Worm (Caenorhabditis elegans) whole organism, mixed stage, embryonic: ENCODE results near the gene cpt-2.

Source experiments
- bed-3 ChIP-seq: fragments of 200-800 bp; sonication (Bioruptor generic); optimal IDR thresholded peaks from 3 replicates; lab custom pipeline; 2018; ENCODE audit warnings: mild to moderate bottlenecking, missing genetic modification characterization, moderate library complexity, missing compliant biosample characterization
- blmp-1 ChIP-seq: fragments of 150-350 bp; optimal IDR thresholded peaks from 2 replicates; lab custom pipeline; 2014; ENCODE audit warnings: missing biosample characterization, missing genetic modification characterization
- ceh-39 ChIP-seq: fragments of 150-350 bp; optimal IDR thresholded peaks from 2 replicates; lab custom pipeline; 2014; ENCODE audit warnings: missing biosample characterization, missing genetic modification characterization
- ceh-43 ChIP-seq: fragments of 200-800 bp; sonication (Bioruptor generic); optimal IDR thresholded peaks from 2 replicates; lab custom pipeline; 2018; ENCODE audit warnings: mild to moderate bottlenecking, missing genetic modification characterization, moderate library complexity, missing compliant biosample characterization
- ceh-83 ChIP-seq: fragments of 200-800 bp; sonication (Bioruptor generic); optimal IDR thresholded peaks from 2 replicates; lab custom pipeline; 2018; ENCODE audit warnings: mild to moderate bottlenecking, missing genetic modification characterization, missing compliant biosample characterization
- ces-1 ChIP-seq: fragments of 150-350 bp; optimal IDR thresholded peaks from 2 replicates; lab custom pipeline; 2014; ENCODE audit warnings: missing biosample characterization, missing genetic modification reagents, missing genetic modification characterization
- cnd-1 ChIP-seq: fragments of 200-800 bp; sonication (Bioruptor generic); optimal IDR thresholded peaks from 2 replicates; lab custom pipeline; 2018; ENCODE audit warnings: mild to moderate bottlenecking, missing genetic modification characterization, missing compliant biosample characterization
- drap-1 ChIP-seq: fragments of 200-800 bp; sonication (Bioruptor generic); optimal IDR thresholded peaks from 3 replicates; lab custom pipeline; 2018; ENCODE audit warnings: mild to moderate bottlenecking, missing genetic modification characterization, missing compliant biosample characterization
- elt-1 ChIP-seq: sonication (generic microtip); optimal IDR thresholded peaks from 2 replicates; lab custom pipeline; 2017; ENCODE audit warnings: missing genetic modification characterization, mild to moderate bottlenecking, missing compliant biosample characterization, antibody characterized with exemption, moderate library complexity, borderline replicate concordance; ENCODE audit not compliant: insufficient read depth
- elt-3 ChIP-seq: fragments of 150-350 bp; optimal IDR thresholded peaks from 2 replicates; lab custom pipeline; 2014; ENCODE audit warnings: missing biosample characterization, missing genetic modification characterization
- ham-2 ChIP-seq: fragments of 200-800 bp; sonication (Bioruptor generic); optimal IDR thresholded peaks from 2 replicates; lab custom pipeline; 2018; ENCODE audit warnings: mild to moderate bottlenecking, missing genetic modification characterization, missing compliant biosample characterization
- lin-13 ChIP-seq: fragments of 150-350 bp; optimal IDR thresholded peaks from 2 replicates; lab custom pipeline; 2014; ENCODE audit warnings: missing biosample characterization, missing genetic modification characterization
- mab-5 ChIP-seq: fragments of 150-350 bp; optimal IDR thresholded peaks from 2 replicates; lab custom pipeline; 2014; ENCODE audit warnings: missing biosample characterization, missing genetic modification characterization
- mls-2 ChIP-seq: sonication (generic microtip); optimal IDR thresholded peaks from 2 replicates; lab custom pipeline; 2016; ENCODE audit warnings: mild to moderate bottlenecking, missing genetic modification characterization, moderate library complexity, missing compliant biosample characterization
- nhr-12 ChIP-seq: fragments of 150-350 bp; optimal IDR thresholded peaks from 2 replicates; lab custom pipeline; 2014; ENCODE audit warnings: missing biosample characterization, missing genetic modification characterization
- nhr-2 ChIP-seq: fragments of 150-350 bp; optimal IDR thresholded peaks from 2 replicates; lab custom pipeline; 2014; ENCODE audit warnings: missing biosample characterization, missing genetic modification characterization
- nhr-237 ChIP-seq: fragments of 150-350 bp; optimal IDR thresholded peaks from 2 replicates; lab custom pipeline; 2014; ENCODE audit warnings: missing biosample characterization, missing genetic modification characterization
- nhr-28 ChIP-seq: fragments of 150-350 bp; optimal IDR thresholded peaks from 2 replicates; lab custom pipeline; 2014; ENCODE audit warnings: missing biosample characterization, missing genetic modification characterization
- pha-4 ChIP-seq: fragments of 150-350 bp; optimal IDR thresholded peaks from 2 replicates; lab custom pipeline; 2018; ENCODE audit warnings: missing biosample characterization, missing genetic modification reagents, missing genetic modification characterization
- snpc-4 ChIP-seq: fragments of 150-350 bp; optimal IDR thresholded peaks from 2 replicates; lab custom pipeline; 2014; ENCODE audit warnings: missing biosample characterization, missing genetic modification characterization
- sptf-1 ChIP-seq: sonication (generic microtip); optimal IDR thresholded peaks from 2 replicates; lab custom pipeline; 2017; ENCODE audit warnings: mild to moderate bottlenecking, missing genetic modification characterization, moderate library complexity, missing compliant biosample characterization
- tbx-8 ChIP-seq: fragments of 200-800 bp; sonication (Bioruptor generic); optimal IDR thresholded peaks from 2 replicates; lab custom pipeline; 2018; ENCODE audit warnings: mild to moderate bottlenecking, missing genetic modification characterization, moderate library complexity, missing compliant biosample characterization
- unc-120 ChIP-seq: sonication (generic microtip); optimal IDR thresholded peaks from 2 replicates; lab custom pipeline; 2017; ENCODE audit warnings: missing genetic modification characterization, missing compliant biosample characterization; ENCODE audit not compliant: poor library complexity, severe bottlenecking
- unc-39 ChIP-seq: fragments of 150-350 bp; optimal IDR thresholded peaks from 2 replicates; lab custom pipeline; 2014; ENCODE audit warnings: missing biosample characterization, missing genetic modification characterization
- unc-62 ChIP-seq: fragments of 150-350 bp; optimal IDR thresholded peaks from 2 replicates; lab custom pipeline; 2014; ENCODE audit warnings: missing biosample characterization, missing genetic modification reagents, missing genetic modification characterization
- zip-8 ChIP-seq: fragments of 150-350 bp; optimal IDR thresholded peaks from 2 replicates; lab custom pipeline; 2014; ENCODE audit warnings: missing biosample characterization, missing genetic modification characterization
- ztf-11 ChIP-seq: fragments of 150-350 bp; optimal IDR thresholded peaks from 2 replicates; lab custom pipeline; 2014; ENCODE audit warnings: missing biosample characterization, missing genetic modification characterization

cpt-2 gene

DNA sequence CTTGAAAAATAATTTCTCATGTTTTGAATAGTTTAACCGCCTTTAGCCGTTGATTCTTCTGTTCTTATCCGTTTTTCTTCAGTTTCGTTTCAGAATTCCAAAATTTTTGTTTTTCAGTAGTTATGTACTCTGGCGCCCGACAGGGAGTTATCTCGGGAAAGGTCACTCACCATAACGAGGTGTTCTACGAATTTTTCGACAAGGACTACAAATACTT lies 36.3 kb upstream of the cpt-2 start, which contains the start of gene F01G4.4:
F01G4.4 (plus strand) TSS at position 118 of the 217 bp plus-strand sequence.
- TF ChIP-seq pha-4 (tag; lab: Kevin White, UChicago): no peak
- no peak for TF ChIP-seq ztf-11 (tag; lab: Kevin White, UChicago)

DNA sequence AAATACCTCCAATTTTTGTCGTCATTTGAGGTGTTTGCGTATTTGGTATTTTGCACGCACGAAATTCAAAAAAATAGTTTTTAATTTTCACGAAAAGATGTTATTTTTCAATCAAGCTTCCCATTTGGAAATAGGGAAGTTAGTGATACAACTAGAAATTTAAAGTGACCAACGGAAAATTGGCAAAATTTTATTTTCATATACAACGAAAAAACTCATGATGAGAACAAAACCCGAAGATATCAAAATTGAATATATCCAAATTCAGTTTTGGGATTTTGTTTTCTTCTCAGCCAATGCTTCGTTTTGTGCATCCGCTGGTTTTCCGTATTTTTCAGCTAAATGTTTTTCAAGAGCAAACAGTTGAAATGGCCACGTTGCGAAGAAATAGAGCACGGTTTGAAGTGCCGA lies 33.5 kb upstream of the cpt-2 start:
- TF ChIP-seq mls-2 (tag; lab: Kevin White, UChicago): no peak
- no peak for TF ChIP-seq nhr-12 (tag; lab: Kevin White, UChicago)
- no peak for TF ChIP-seq nhr-237 (tag; lab: Kevin White, UChicago)
- TF ChIP-seq lin-13 (tag; lab: Kevin White, UChicago): no peak
- TF ChIP-seq unc-120 (tag; lab: Kevin White, UChicago): no peak
- no peak for TF ChIP-seq snpc-4 (tag; lab: Kevin White, UChicago)
- TF ChIP-seq sptf-1 (tag; lab: Kevin White, UChicago): no peak
- TF ChIP-seq pha-4 (tag; lab: Kevin White, UChicago): no peak
- no peak for TF ChIP-seq nhr-28 (tag; lab: Kevin White, UChicago)
- no peak for TF ChIP-seq blmp-1 (tag; lab: Kevin White, UChicago)
- no peak for TF ChIP-seq tbx-8 (GFP tag; lab: Kevin White, UChicago)
- no peak for TF ChIP-seq ceh-83 (GFP tag; lab: Kevin White, UChicago)
- no peak for TF ChIP-seq zip-8 (tag; lab: Kevin White, UChicago)
- no peak for TF ChIP-seq ces-1 (GFP tag; lab: Kevin White, UChicago)
- TF ChIP-seq bed-3 (GFP tag; lab: Kevin White, UChicago): no peak
- no peak for TF ChIP-seq elt-1 (tag; lab: Kevin White, UChicago)

DNA sequence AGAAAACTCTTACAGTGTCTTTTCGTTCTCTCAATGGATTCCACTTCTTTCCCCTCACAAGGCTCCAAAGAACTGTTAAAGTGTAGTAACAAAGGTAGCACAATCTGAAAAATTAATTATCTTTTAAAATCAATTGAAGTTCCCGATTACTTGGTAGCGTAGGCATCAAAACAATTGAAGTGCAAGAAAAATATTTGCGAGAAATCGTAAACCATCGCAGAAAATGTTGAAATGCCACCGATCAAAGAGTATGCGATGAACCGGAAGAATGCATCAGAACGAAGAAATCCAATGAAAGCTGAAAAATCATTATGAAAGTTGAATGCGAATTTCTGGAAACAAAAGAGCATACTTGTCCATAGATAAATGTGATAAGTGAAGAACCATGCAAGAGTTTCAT lies 33.0 kb upstream of the cpt-2 start:
- TF ChIP-seq unc-39 (tag; lab: Kevin White, UChicago) (no peak), mls-2 (tag; lab: Kevin White, UChicago) (no peak), ceh-39 (tag; lab: Kevin White, UChicago) (no peak), nhr-28 (tag; lab: Kevin White, UChicago) (no peak), bed-3 (GFP tag; lab: Kevin White, UChicago) (no peak), nhr-2 (no peak), snpc-4 (tag; lab: Kevin White, UChicago) (no peak), elt-1 (tag; lab: Kevin White, UChicago) (no peak), unc-120 (tag; lab: Kevin White, UChicago) (no peak), sptf-1 (tag; lab: Kevin White, UChicago) (no peak), ceh-43 (GFP tag; lab: Kevin White, UChicago) (no peak), mab-5 (no peak), cnd-1 (tag; lab: Kevin White, UChicago) (no peak)

DNA sequence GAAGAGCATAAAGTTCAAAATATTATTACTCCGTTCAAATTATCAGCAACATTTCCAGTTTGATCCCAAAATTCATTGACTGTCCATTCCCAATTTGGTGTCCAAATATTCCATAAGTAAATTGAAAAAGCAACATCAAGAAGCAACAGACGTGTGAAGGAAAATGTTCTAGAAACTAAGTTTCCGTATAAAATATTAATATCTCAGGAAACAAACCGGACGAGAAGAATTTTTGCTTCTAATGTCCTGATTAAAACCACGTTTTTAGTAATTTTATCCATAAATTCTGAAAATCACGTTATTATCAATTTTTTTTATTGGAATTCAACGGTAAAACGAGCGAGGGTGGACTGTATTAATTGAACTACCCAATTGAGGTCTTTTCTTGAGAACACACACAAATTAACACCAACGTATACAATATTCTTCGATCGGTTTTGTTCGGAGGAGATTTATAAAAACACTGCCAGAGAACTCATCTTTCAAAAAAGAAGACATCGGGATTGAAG lies 32.4 kb upstream of the cpt-2 start, which contains the start of gene pigq-1:
pigq-1 (minus strand) TSS at position 286 of the 509 bp plus-strand sequence.
- no peak for TF ChIP-seq nhr-237 (tag; lab: Kevin White, UChicago)
- no peak for TF ChIP-seq cnd-1 (tag; lab: Kevin White, UChicago)

DNA sequence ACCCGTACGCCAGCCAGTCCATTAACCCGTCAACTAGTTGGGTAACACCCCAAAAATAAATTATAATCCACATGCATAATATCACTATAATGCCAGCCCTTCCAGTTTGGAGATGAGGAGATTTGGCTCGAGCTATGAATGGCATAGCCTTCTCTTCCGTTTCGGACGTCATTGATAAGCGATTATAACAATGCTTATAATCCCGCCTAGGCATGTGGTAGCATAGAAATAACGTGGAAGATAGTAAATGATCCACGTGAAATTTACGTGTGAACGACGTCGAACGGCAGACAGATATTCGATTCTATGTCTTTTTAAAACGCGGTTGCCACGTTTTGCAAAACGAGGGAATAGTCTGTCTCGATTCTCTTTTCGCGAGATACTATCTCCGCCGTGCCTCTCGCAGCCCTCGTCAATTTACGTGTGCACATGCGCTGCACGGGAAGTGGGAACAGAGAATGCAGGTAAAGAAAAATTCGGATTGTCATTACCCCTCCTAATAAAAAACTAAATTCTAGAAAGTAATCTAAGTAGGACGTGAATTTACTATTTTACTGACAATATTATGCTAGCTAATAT lies 30.6 kb upstream of the cpt-2 start:
- TF ChIP-seq sptf-1 (tag; lab: Kevin White, UChicago): no peak
- TF ChIP-seq bed-3 (GFP tag; lab: Kevin White, UChicago): no peak
- no peak for TF ChIP-seq zip-8 (tag; lab: Kevin White, UChicago)
- no peak for TF ChIP-seq ztf-11 (tag; lab: Kevin White, UChicago)
- TF ChIP-seq nhr-2: no peak
- TF ChIP-seq pha-4 (tag; lab: Kevin White, UChicago): no peak
- TF ChIP-seq elt-3: no peak
- no peak for TF ChIP-seq unc-39 (tag; lab: Kevin White, UChicago)
- TF ChIP-seq nhr-28 (tag; lab: Kevin White, UChicago): no peak
- no peak for TF ChIP-seq unc-62 (GFP tag; lab: Kevin White, UChicago)
- TF ChIP-seq lin-13 (tag; lab: Kevin White, UChicago): no peak
- TF ChIP-seq ham-2 (GFP tag; lab: Kevin White, UChicago): no peak
- no peak for TF ChIP-seq blmp-1 (tag; lab: Kevin White, UChicago)
- no peak for TF ChIP-seq drap-1
- no peak for TF ChIP-seq unc-120 (tag; lab: Kevin White, UChicago)
- no peak for TF ChIP-seq ceh-39 (tag; lab: Kevin White, UChicago)
- no peak for TF ChIP-seq elt-1 (tag; lab: Kevin White, UChicago)
- TF ChIP-seq cnd-1 (tag; lab: Kevin White, UChicago): no peak
- no peak for TF ChIP-seq mls-2 (tag; lab: Kevin White, UChicago)
